Worm (Caenorhabditis elegans) whole organism, L1 larva: ENCODE results near the gene mtcu-2.
"Not testable (repeated sequence)": the region's sequence is repeated elsewhere in the genome, so short reads cannot be mapped to it uniquely, and the experiment has no call there.

Experiments
- ama-1 ChIP-seq: fragments of 150-350 bp; optimal IDR thresholded peaks from 2 replicates; lab custom pipeline; 2014
- blmp-1 ChIP-seq: fragments of 150-350 bp; optimal IDR thresholded peaks from 2 replicates; lab custom pipeline; 2014; ENCODE audit warnings: missing biosample characterization, missing genetic modification characterization
- elt-3 ChIP-seq, 6 experiments: fragments of 150-350 bp in 1 of 6; sonication (generic microtip); optimal IDR thresholded peaks; 2 replicates each; lab custom pipeline; 2017 to 2018; ENCODE audit warnings: missing biosample characterization in 6 of 6, missing genetic modification characterization in 6 of 6, inconsistent platforms in 1 of 6
- fos-1 ChIP-seq: fragments of 150-350 bp; optimal IDR thresholded peaks from 2 replicates; lab custom pipeline; 2014; ENCODE audit warnings: missing biosample characterization, missing genetic modification characterization
- lin-13 ChIP-seq: fragments of 150-350 bp; optimal IDR thresholded peaks from 2 replicates; lab custom pipeline; 2014; ENCODE audit warnings: missing biosample characterization, missing genetic modification reagents, missing genetic modification characterization
- lin-15B ChIP-seq: fragments of 150-350 bp; sonication (generic microtip); optimal IDR thresholded peaks from 3 replicates; lab custom pipeline; 2014; ENCODE audit warnings: missing biosample characterization, missing genetic modification characterization
- lir-3 ChIP-seq: sonication (generic microtip); optimal IDR thresholded peaks from 2 replicates; lab custom pipeline; 2016; ENCODE audit warnings: mild to moderate bottlenecking, missing genetic modification characterization, moderate library complexity, missing compliant biosample characterization; ENCODE audit not compliant: poor library complexity
- nhr-85 ChIP-seq: sonication (generic microtip); peaks from one replicate; lab custom pipeline; 2016; ENCODE audit warnings: missing genetic modification characterization, inconsistent platforms, missing compliant biosample characterization
- snpc-4 ChIP-seq: fragments of 150-350 bp; optimal IDR thresholded peaks from 2 replicates; lab custom pipeline; 2014; ENCODE audit warnings: missing biosample characterization, missing genetic modification characterization
- vab-15 ChIP-seq: sonication (generic microtip); optimal IDR thresholded peaks from 2 replicates; lab custom pipeline; 2017; ENCODE audit warnings: missing genotype, mild to moderate bottlenecking, missing genetic modification characterization, missing compliant biosample characterization
- ztf-4 ChIP-seq: fragments of 150-350 bp; optimal IDR thresholded peaks from 2 replicates; lab custom pipeline; 2014; ENCODE audit warnings: missing biosample characterization, missing genetic modification characterization

DNA sequence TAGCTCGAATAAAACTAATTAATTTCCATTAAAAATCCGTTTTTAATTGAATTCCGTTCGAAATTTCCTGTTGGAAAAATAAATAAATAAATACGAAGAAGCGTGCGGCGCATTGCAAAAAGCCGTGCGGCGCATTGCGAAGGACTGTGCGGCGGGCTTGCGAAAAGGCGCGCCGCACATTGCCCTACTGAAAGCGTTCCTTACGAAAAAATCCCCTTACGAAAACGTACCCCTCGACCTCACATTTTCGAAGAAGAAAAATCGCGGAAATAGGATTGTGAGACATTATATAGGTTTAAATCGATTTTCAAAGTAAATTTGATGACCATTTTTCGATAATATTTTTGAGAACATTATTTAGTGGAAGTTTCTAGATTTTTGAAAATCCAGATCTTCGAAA lies 1.8 kb upstream of the mtcu-2 start:
- not testable (repeated sequence) for TF ChIP-seq snpc-4 (tag; lab: Kevin White, UChicago); lin-15B (tag; lab: Kevin White, UChicago); elt-3 (tag; optimal IDR thresholded peaks at IDR 0.05; lab: Kevin White, UChicago); blmp-1 (tag; lab: Kevin White, UChicago); lin-13 (GFP tag; lab: Kevin White, UChicago); nhr-85 (tag; lab: Kevin White, UChicago); ama-1; vab-15; fos-1 (tag; lab: Kevin White, UChicago); ztf-4; lir-3 (tag; lab: Kevin White, UChicago)
